Fruit fly (Drosophila melanogaster): ENCODE measurements around the gene GstD3.

dm6 chr3R:12371671-12372070 is 1.2 kb upstream of the GstD3 start, which contains the start of gene GstD2:
- TF ChIP-seq EcR (GFP tag; optimal IDR thresholded peaks at IDR 0.05), result no peak
- TF ChIP-seq CG10348 (GFP tag; IDR thresholded peaks at IDR 0.05), result no peak
- TF ChIP-seq gl (tag; optimal IDR thresholded peaks at IDR 0.05), result no peak
- no peak for TF ChIP-seq CG14655 (GFP tag; optimal IDR thresholded peaks at IDR 0.05)
- TF ChIP-seq CG4496 (GFP tag; IDR thresholded peaks at IDR 0.05), result no peak

Measured in whole organism, pupa.